Fruit fly (Drosophila melanogaster): ENCODE results near the gene CG14562.

Gene CG14562

dm6 chr3L:21936152-21936551, 5.9 kb upstream of the CG14562 start:
- TF ChIP-seq woc (GFP tag; optimal IDR thresholded peaks at IDR 0.05) (no peak), pan (optimal IDR thresholded peaks at IDR 0.05) (no peak), Abd-B (GFP tag; optimal IDR thresholded peaks at IDR 0.05) (no peak), Jra (GFP tag; optimal IDR thresholded peaks at IDR 0.05) (no peak), jim (GFP tag; optimal IDR thresholded peaks at IDR 0.05) (no peak), h (GFP tag; optimal IDR thresholded peaks at IDR 0.05) (no peak), Sp1 (GFP tag; optimal IDR thresholded peaks at IDR 0.05) (no peak), dmrt93B (GFP tag; optimal IDR thresholded peaks at IDR 0.05) (no peak), N (GFP tag; optimal IDR thresholded peaks at IDR 0.05) (no peak), tai (GFP tag; optimal IDR thresholded peaks at IDR 0.05) (no peak), psq (GFP tag; optimal IDR thresholded peaks at IDR 0.05) (no peak), Dif (GFP tag; optimal IDR thresholded peaks at IDR 0.05; ENCODE audit: partially characterized antibody) (no peak), dl (GFP tag; optimal IDR thresholded peaks at IDR 0.05; ENCODE audit: insufficient read depth in 1 of 2, partially characterized antibody in 2 of 2) (no peak), fru (GFP tag; optimal IDR thresholded peaks at IDR 0.05) (no peak), Hr78 (GFP tag; optimal IDR thresholded peaks at IDR 0.05) (no peak)

dm6 chr3L:21953028-21954016, 11.3 kb downstream of the CG14562 start:
- TF ChIP-seq OdsH (GFP tag; optimal IDR thresholded peaks at IDR 0.05) = no peak
- TF ChIP-seq lola (GFP tag; optimal IDR thresholded peaks at IDR 0.05) = no peak
- TF ChIP-seq CG9705 (GFP tag; optimal IDR thresholded peaks at IDR 0.05) = no peak
- no peak for TF ChIP-seq psq (GFP tag; optimal IDR thresholded peaks at IDR 0.05)
- no peak for TF ChIP-seq dsf (GFP tag; optimal IDR thresholded peaks at IDR 0.05; ENCODE audit: borderline replicate concordance)
- TF ChIP-seq Mio (GFP tag; optimal IDR thresholded peaks at IDR 0.05) = no peak
- TF ChIP-seq sage (GFP tag; optimal IDR thresholded peaks at IDR 0.05) = no peak
- no peak for TF ChIP-seq brk (GFP tag; optimal IDR thresholded peaks at IDR 0.05)
- TF ChIP-seq foxo (GFP tag; optimal IDR thresholded peaks at IDR 0.05) = no peak
- TF ChIP-seq Dfd (GFP tag; optimal IDR thresholded peaks at IDR 0.05) = no peak
- TF ChIP-seq usp (GFP tag; optimal IDR thresholded peaks at IDR 0.05) = no peak
- TF ChIP-seq rgr (GFP tag; optimal IDR thresholded peaks at IDR 0.05) = no peak
- no peak for TF ChIP-seq Dif (GFP tag; optimal IDR thresholded peaks at IDR 0.05; ENCODE audit: partially characterized antibody)
- no peak for TF ChIP-seq dmrt93B (GFP tag; optimal IDR thresholded peaks at IDR 0.05)
- no peak for TF ChIP-seq tai (GFP tag; optimal IDR thresholded peaks at IDR 0.05)

dm6 chr3L:21954474-21955321, 12.7 kb downstream of the CG14562 start, which contains the start of gene CG7458:
CG7458 (plus strand) TSS chr3L:21955110.
- TF ChIP-seq Dif (GFP tag; optimal IDR thresholded peaks at IDR 0.05; ENCODE audit: partially characterized antibody) (peak; percentile 46), foxo (GFP tag; optimal IDR thresholded peaks at IDR 0.05) (peak in 1 of 2 experiments; percentile 46), ey (GFP tag; optimal IDR thresholded peaks at IDR 0.05) (peak; percentile 5), CG9705 (GFP tag; optimal IDR thresholded peaks at IDR 0.05) (no peak), dl (GFP tag; optimal IDR thresholded peaks at IDR 0.05; ENCODE audit: insufficient read depth in 1 of 2, partially characterized antibody in 2 of 2) (peak in 1 of 2 experiments; percentile 13), rgr (GFP tag; optimal IDR thresholded peaks at IDR 0.05) (peak; percentile 24), pan (optimal IDR thresholded peaks at IDR 0.05) (peak; percentile 52), GATAd (GFP tag; optimal IDR thresholded peaks at IDR 0.05) (no peak), h (GFP tag; optimal IDR thresholded peaks at IDR 0.05) (peak; percentile 58), fru (GFP tag; optimal IDR thresholded peaks at IDR 0.05) (peak; percentile 35), woc (GFP tag; optimal IDR thresholded peaks at IDR 0.05) (no peak)

dm6 chr3L:21961892-21962518, 20.0 kb downstream of the CG14562 start, which contains the start of gene Chs2:
Chs2 (plus strand) TSS chr3L:21962401.
- TF ChIP-seq Vsx2 (GFP tag; optimal IDR thresholded peaks at IDR 0.05; ENCODE audit: partially characterized antibody) (no peak), tai (GFP tag; optimal IDR thresholded peaks at IDR 0.05) (no peak), br (GFP tag; optimal IDR thresholded peaks at IDR 0.05) (no peak), Hr78 (GFP tag; optimal IDR thresholded peaks at IDR 0.05) (no peak), Dif (GFP tag; optimal IDR thresholded peaks at IDR 0.05; ENCODE audit: partially characterized antibody) (no peak), fru (GFP tag; optimal IDR thresholded peaks at IDR 0.05) (no peak)

Measured in whole organism, wandering third instar larva.